Worm (Caenorhabditis elegans) whole organism, early embryonic: ENCODE results near the gene H27A22.1.

Source experiments
- B0310.2 ChIP-seq: sonication (generic microtip); optimal IDR thresholded peaks from 2 replicates; lab custom pipeline; 2016; ENCODE audit warnings: mild to moderate bottlenecking, missing genetic modification characterization, missing compliant biosample characterization
- F13C5.2 ChIP-seq: sonication (generic microtip); optimal IDR thresholded peaks from 2 replicates; lab custom pipeline; 2017; ENCODE audit warnings: mild to moderate bottlenecking, missing genetic modification characterization, inconsistent platforms, missing compliant biosample characterization
- aly-1 ChIP-seq: sonication (generic microtip); optimal IDR thresholded peaks from 2 replicates; lab custom pipeline; 2016; ENCODE audit warnings: missing genetic modification characterization, missing compliant biosample characterization
- ama-1 ChIP-seq: fragments of 150-350 bp; optimal IDR thresholded peaks from 2 replicates; lab custom pipeline; 2014
- ceh-13 ChIP-seq: fragments of 200-800 bp; sonication (Bioruptor generic); optimal IDR thresholded peaks from 2 replicates; lab custom pipeline; 2018; ENCODE audit warnings: mild to moderate bottlenecking, missing genetic modification characterization, missing compliant biosample characterization
- ceh-36 ChIP-seq: sonication (generic microtip); optimal IDR thresholded peaks from 2 replicates; lab custom pipeline; 2016; ENCODE audit warnings: missing genetic modification characterization, inconsistent platforms, missing compliant biosample characterization
- ets-7 ChIP-seq: sonication (generic microtip); optimal IDR thresholded peaks from 2 replicates; lab custom pipeline; 2016; ENCODE audit warnings: missing genotype, missing genetic modification characterization, missing compliant biosample characterization
- flt-1 ChIP-seq: fragments of 200-800 bp; sonication (Bioruptor generic); IDR thresholded peaks from 2 replicates; pipeline ENCODE4 v1.3.6; 2022; ENCODE audit warnings: missing genetic modification characterization, missing compliant biosample characterization
- hmbx-1 ChIP-seq: sonication (generic microtip); optimal IDR thresholded peaks from 2 replicates; lab custom pipeline; 2016; ENCODE audit warnings: mild to moderate bottlenecking, missing genetic modification characterization, missing compliant biosample characterization
- hmg-4 ChIP-seq: fragments of 200-800 bp; sonication (Bioruptor generic); optimal IDR thresholded peaks from 2 replicates; lab custom pipeline; 2018; ENCODE audit warnings: mild to moderate bottlenecking, missing genetic modification characterization, missing compliant biosample characterization
- hnd-1 ChIP-seq: sonication (generic microtip); optimal IDR thresholded peaks from 2 replicates; lab custom pipeline; 2016; ENCODE audit warnings: missing genetic modification characterization, missing compliant biosample characterization
- pes-1 ChIP-seq: fragments of 200-800 bp; sonication (Bioruptor generic); IDR thresholded peaks from 2 replicates; pipeline ENCODE4 v1.3.6; 2022; ENCODE audit warnings: missing genetic modification reagents, missing genetic modification characterization, missing compliant biosample characterization
- scrt-1 ChIP-seq: fragments of 200-800 bp; sonication (Bioruptor generic); IDR thresholded peaks from 2 replicates; pipeline ENCODE4 v1.3.6; 2022; ENCODE audit warnings: missing genetic modification characterization, missing compliant biosample characterization
- sea-1 ChIP-seq: fragments of 200-800 bp; sonication (Bioruptor generic); conservative IDR thresholded peaks from 2 replicates; pipeline ENCODE4 v1.3.6; 2022; ENCODE audit warnings: missing genetic modification characterization, missing compliant biosample characterization
- tbx-11 ChIP-seq: fragments of 200-800 bp; sonication (Bioruptor generic); IDR thresholded peaks from 2 replicates; pipeline ENCODE4 v1.3.6; 2022; ENCODE audit warnings: missing genetic modification characterization, missing compliant biosample characterization
- tbx-37 ChIP-seq: fragments of 200-800 bp; sonication (Bioruptor generic); conservative IDR thresholded peaks from 2 replicates; pipeline ENCODE4 v1.3.6; 2022; ENCODE audit warnings: missing genetic modification reagents, missing genetic modification characterization, missing compliant biosample characterization
- tra-4 ChIP-seq: sonication (generic microtip); optimal IDR thresholded peaks from 2 replicates; lab custom pipeline; 2017; ENCODE audit warnings: missing genetic modification characterization, missing compliant biosample characterization

H27A22.1 gene

ce11 chrV:10562817-10563216, 39.5 kb upstream of the H27A22.1 start:
- TF ChIP-seq ets-7 (tag; lab: Kevin White, UChicago) (no peak), scrt-1 (no peak), ceh-13 (GFP tag; lab: Kevin White, UChicago) (no peak), F13C5.2 (tag; lab: Kevin White, UChicago) (no peak), hmg-4 (GFP tag; lab: Kevin White, UChicago) (no peak), ama-1 (lab: Kevin White, UChicago) (no peak), tra-4 (tag; lab: Kevin White, UChicago) (no peak), hnd-1 (no peak), pes-1 (GFP tag; lab: Robert Waterston, UW) (no peak), B0310.2 (tag; lab: Kevin White, UChicago) (no peak), aly-1 (tag; lab: Kevin White, UChicago) (no peak), sea-1 (GFP tag; lab: Robert Waterston, UW) (no peak), ceh-36 (no peak)

ce11 chrV:10564140-10564539, 38.2 kb upstream of the H27A22.1 start:
- TF ChIP-seq tbx-37 (GFP tag; lab: Robert Waterston, UW): no peak
- TF ChIP-seq scrt-1: no peak
- no peak for TF ChIP-seq tra-4 (tag; lab: Kevin White, UChicago)
- TF ChIP-seq pes-1 (GFP tag; lab: Robert Waterston, UW): no peak
- no peak for TF ChIP-seq sea-1 (GFP tag; lab: Robert Waterston, UW)
- TF ChIP-seq B0310.2 (tag; lab: Kevin White, UChicago): no peak
- no peak for TF ChIP-seq tbx-11 (GFP tag; lab: Robert Waterston, UW)

- TF ChIP-seq ceh-36 (no peak), hmbx-1 (tag; lab: Kevin White, UChicago) (no peak), tra-4 (tag; lab: Kevin White, UChicago) (no peak), flt-1 (no peak), ceh-13 (GFP tag; lab: Kevin White, UChicago) (no peak), B0310.2 (tag; lab: Kevin White, UChicago) (no peak), aly-1 (tag; lab: Kevin White, UChicago) (no peak), hmg-4 (GFP tag; lab: Kevin White, UChicago) (no peak), F13C5.2 (tag; lab: Kevin White, UChicago) (no peak), tbx-37 (GFP tag; lab: Robert Waterston, UW) (no peak), ets-7 (tag; lab: Kevin White, UChicago) (no peak), hnd-1 (no peak), sea-1 (GFP tag; lab: Robert Waterston, UW) (no peak), tbx-11 (GFP tag; lab: Robert Waterston, UW) (no peak), ama-1 (lab: Kevin White, UChicago) (no peak), pes-1 (GFP tag; lab: Robert Waterston, UW) (no peak)
These were observed 37.5 kb upstream of the H27A22.1 start, which contains the start of gene cat-4 for ce11 chrV:10564830-10565365. TSS of gene cat-4 (plus strand) at chrV:10564880.

- no peak for TF ChIP-seq ama-1 (lab: Kevin White, UChicago)
- TF ChIP-seq ceh-13 (GFP tag; lab: Kevin White, UChicago): no peak
- TF ChIP-seq hnd-1: no peak
- TF ChIP-seq sea-1 (GFP tag; lab: Robert Waterston, UW): no peak
- no peak for TF ChIP-seq F13C5.2 (tag; lab: Kevin White, UChicago)
- no peak for TF ChIP-seq tbx-37 (GFP tag; lab: Robert Waterston, UW)
- no peak for TF ChIP-seq pes-1 (GFP tag; lab: Robert Waterston, UW)
- TF ChIP-seq ets-7 (tag; lab: Kevin White, UChicago): no peak
- no peak for TF ChIP-seq hmbx-1 (tag; lab: Kevin White, UChicago)
These were observed 33.9 kb upstream of the H27A22.1 start for ce11 chrV:10568496-10568895.

ce11 chrV:10571523-10571922, 30.8 kb upstream of the H27A22.1 start:
- TF ChIP-seq tbx-11 (GFP tag; lab: Robert Waterston, UW): no peak
- no peak for TF ChIP-seq tbx-37 (GFP tag; lab: Robert Waterston, UW)
- no peak for TF ChIP-seq hmbx-1 (tag; lab: Kevin White, UChicago)
- no peak for TF ChIP-seq aly-1 (tag; lab: Kevin White, UChicago)
- no peak for TF ChIP-seq hnd-1
- no peak for TF ChIP-seq flt-1
- no peak for TF ChIP-seq ceh-36
- TF ChIP-seq pes-1 (GFP tag; lab: Robert Waterston, UW): no peak
- TF ChIP-seq sea-1 (GFP tag; lab: Robert Waterston, UW): no peak
- no peak for TF ChIP-seq F13C5.2 (tag; lab: Kevin White, UChicago)
- TF ChIP-seq hmg-4 (GFP tag; lab: Kevin White, UChicago): no peak
- no peak for TF ChIP-seq tra-4 (tag; lab: Kevin White, UChicago)

- TF ChIP-seq tbx-37 (GFP tag; lab: Robert Waterston, UW): no peak
- TF ChIP-seq hmg-4 (GFP tag; lab: Kevin White, UChicago): no peak
- TF ChIP-seq tra-4 (tag; lab: Kevin White, UChicago): no peak
These were observed 29.7 kb upstream of the H27A22.1 start, which contains the start of gene del-6 for ce11 chrV:10572614-10573013. TSS of gene del-6 (plus strand) at chrV:10572914.

- TF ChIP-seq ceh-13 (GFP tag; lab: Kevin White, UChicago) (no peak), scrt-1 (no peak), B0310.2 (tag; lab: Kevin White, UChicago) (no peak), sea-1 (GFP tag; lab: Robert Waterston, UW) (no peak), ets-7 (tag; lab: Kevin White, UChicago) (no peak), ama-1 (lab: Kevin White, UChicago) (no peak), hmbx-1 (tag; lab: Kevin White, UChicago) (no peak), ceh-36 (no peak), tbx-11 (GFP tag; lab: Robert Waterston, UW) (no peak), F13C5.2 (tag; lab: Kevin White, UChicago) (no peak), pes-1 (GFP tag; lab: Robert Waterston, UW) (no peak), flt-1 (no peak), tbx-37 (GFP tag; lab: Robert Waterston, UW) (no peak), tra-4 (tag; lab: Kevin White, UChicago) (no peak), aly-1 (tag; lab: Kevin White, UChicago) (no peak), hnd-1 (no peak), hmg-4 (GFP tag; lab: Kevin White, UChicago) (no peak)
These were observed 28.2 kb upstream of the H27A22.1 start for ce11 chrV:10574197-10574596.
